Worm (Caenorhabditis elegans) whole organism, L4/young adult: ENCODE data around the gene tomm-70.

Source experiments
- W03F9.2 ChIP-seq: fragments of 150-350 bp; optimal IDR thresholded peaks from 2 replicates; lab custom pipeline; 2014; ENCODE audit warnings: missing biosample characterization, missing genetic modification characterization
- dao-5 ChIP-seq: sonication (generic microtip); optimal IDR thresholded peaks from 2 replicates; lab custom pipeline; 2016; ENCODE audit warnings: missing genotype, missing genetic modification characterization, moderate library complexity, missing compliant biosample characterization
- him-1 ChIP-seq: sonication (generic microtip); optimal IDR thresholded peaks from 2 replicates; lab custom pipeline; 2016; ENCODE audit warnings: missing genotype, missing genetic modification reagents, missing genetic modification characterization, missing compliant biosample characterization

The tomm-70 gene

DNA sequence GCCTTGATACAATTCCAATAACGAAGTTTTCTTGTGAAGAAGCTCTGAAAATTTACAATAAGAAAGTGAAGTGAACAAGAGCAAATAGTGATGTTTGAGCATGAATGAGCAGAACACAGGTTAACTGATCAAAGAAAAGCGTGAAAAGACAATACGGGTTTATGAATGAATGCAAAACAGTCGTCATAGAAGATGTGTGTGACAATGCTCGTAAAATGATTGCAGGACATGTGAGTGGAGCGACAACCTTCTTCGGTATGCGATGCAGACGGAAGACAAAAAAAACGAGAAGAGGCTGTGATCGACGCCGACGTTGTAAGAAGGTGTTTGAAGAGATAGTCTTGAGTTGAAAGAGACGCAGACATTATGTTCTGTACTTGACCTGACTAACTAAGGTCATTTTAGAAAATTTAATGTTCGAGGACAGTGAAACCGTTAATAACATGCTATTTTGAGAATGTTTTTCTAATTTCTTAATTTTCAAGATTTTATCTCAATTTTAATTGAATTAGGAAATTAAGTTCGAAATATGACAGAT, 12.8 kb upstream of the tomm-70 start, which contains the start of gene mig-22:
Gene mig-22 (minus strand): TSS at position 51 of the 538 bp plus-strand sequence.
- TF ChIP-seq W03F9.2 (tag; lab: Kevin White, UChicago) (no peak), dao-5 (tag; lab: Kevin White, UChicago) (no peak), him-1 (tag; lab: Kevin White, UChicago) (no peak)

ce11 chrIII:8766467-8766866, 11.9 kb upstream of the tomm-70 start:
- TF ChIP-seq dao-5 (tag; lab: Kevin White, UChicago), result no peak
- no peak for TF ChIP-seq W03F9.2 (tag; lab: Kevin White, UChicago)
- no peak for TF ChIP-seq him-1 (tag; lab: Kevin White, UChicago)

ce11 chrIII:8765030-8765429, 10.5 kb upstream of the tomm-70 start:
- TF ChIP-seq him-1 (tag; lab: Kevin White, UChicago), result no peak
- no peak for TF ChIP-seq dao-5 (tag; lab: Kevin White, UChicago)
- no peak for TF ChIP-seq W03F9.2 (tag; lab: Kevin White, UChicago)

- no peak for TF ChIP-seq dao-5 (tag; lab: Kevin White, UChicago)
- TF ChIP-seq W03F9.2 (tag; lab: Kevin White, UChicago), result no peak
- TF ChIP-seq him-1 (tag; lab: Kevin White, UChicago), result no peak
These were observed 8.6 kb upstream of the tomm-70 start for ce11 chrIII:8763111-8763510.

ce11 chrIII:8762016-8762415, 7.5 kb upstream of the tomm-70 start:
- TF ChIP-seq W03F9.2 (tag; lab: Kevin White, UChicago) (no peak), dao-5 (tag; lab: Kevin White, UChicago) (no peak), him-1 (tag; lab: Kevin White, UChicago) (no peak)

- TF ChIP-seq W03F9.2 (tag; lab: Kevin White, UChicago) (no peak), him-1 (tag; lab: Kevin White, UChicago) (no peak), dao-5 (tag; lab: Kevin White, UChicago) (no peak)
These were observed 6.6 kb upstream of the tomm-70 start, which contains the start of gene aak-1 for ce11 chrIII:8761040-8761654. aak-1 (minus strand) TSS chrIII:8761090.

- no peak for TF ChIP-seq W03F9.2 (tag; lab: Kevin White, UChicago)
- no peak for TF ChIP-seq him-1 (tag; lab: Kevin White, UChicago)
- no peak for TF ChIP-seq dao-5 (tag; lab: Kevin White, UChicago)
These were observed 3.9 kb downstream of the tomm-70 start, which contains the start of gene ugtp-1 for ce11 chrIII:8750606-8751005. ugtp-1 (minus strand) TSS chrIII:8750706.

DNA sequence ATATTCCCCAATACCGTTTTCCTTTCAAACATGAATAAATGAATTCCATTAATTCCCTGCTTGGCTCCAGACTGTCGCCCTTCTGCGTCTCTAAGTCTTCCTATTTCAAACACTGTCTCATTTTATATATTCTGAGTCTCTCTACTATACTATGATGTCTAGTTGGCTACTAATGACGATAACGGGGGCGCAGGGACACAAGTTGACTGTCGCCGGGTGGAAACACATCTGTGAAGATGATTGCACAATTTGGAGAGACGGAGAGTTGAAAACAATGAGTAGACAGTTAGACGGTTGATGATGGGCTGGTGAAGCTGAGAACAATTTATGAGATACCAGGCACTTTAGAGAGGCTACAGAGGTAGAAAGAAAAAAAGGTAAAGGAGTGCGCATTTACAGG, 5.1 kb downstream of the tomm-70 start, which contains the start of gene sma-2:
Gene sma-2 (plus strand): TSS at position 194 of the 400 bp plus-strand sequence.
- no peak for TF ChIP-seq dao-5 (tag; lab: Kevin White, UChicago)
- TF ChIP-seq him-1 (tag; lab: Kevin White, UChicago), result no peak
- TF ChIP-seq W03F9.2 (tag; lab: Kevin White, UChicago), result no peak

ce11 chrIII:8748620-8749019, 5.9 kb downstream of the tomm-70 start:
- TF ChIP-seq dao-5 (tag; lab: Kevin White, UChicago) (no peak), him-1 (tag; lab: Kevin White, UChicago) (no peak), W03F9.2 (tag; lab: Kevin White, UChicago) (no peak)

ce11 chrIII:8745214-8745613, 9.3 kb downstream of the tomm-70 start:
- TF ChIP-seq dao-5 (tag; lab: Kevin White, UChicago) (no peak), him-1 (tag; lab: Kevin White, UChicago) (no peak), W03F9.2 (tag; lab: Kevin White, UChicago) (no peak)

- TF ChIP-seq him-1 (tag; lab: Kevin White, UChicago) (no peak), dao-5 (tag; lab: Kevin White, UChicago) (no peak), W03F9.2 (tag; lab: Kevin White, UChicago) (no peak)
These were observed 9.8 kb downstream of the tomm-70 start for ce11 chrIII:8744765-8745164.

ce11 chrIII:8743796-8744404, 10.7 kb downstream of the tomm-70 start, which contains the start of gene ZK370.6:
ZK370.6 (minus strand) TSS chrIII:8743846.
- TF ChIP-seq him-1 (tag; lab: Kevin White, UChicago), result no peak
- TF ChIP-seq W03F9.2 (tag; lab: Kevin White, UChicago), result no peak
- no peak for TF ChIP-seq dao-5 (tag; lab: Kevin White, UChicago)

DNA sequence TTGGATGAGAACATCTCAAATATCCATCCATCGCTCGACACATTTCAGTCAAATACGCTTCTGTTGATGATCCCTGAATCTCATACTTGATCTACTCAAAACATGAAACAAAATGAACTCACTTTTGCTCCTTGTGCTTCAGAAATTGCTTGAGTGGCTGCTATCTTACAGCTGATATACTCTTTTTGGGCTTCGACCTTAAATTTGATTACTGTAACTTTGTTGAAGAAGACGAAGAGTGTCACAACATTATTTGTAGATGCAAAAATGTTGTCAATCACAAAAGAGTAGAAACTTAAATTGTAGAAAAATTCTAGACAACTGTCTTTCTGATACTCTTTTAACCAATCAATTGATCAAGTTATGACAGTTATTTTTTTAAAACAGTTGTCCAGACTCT, 12.0 kb downstream of the tomm-70 start:
- TF ChIP-seq W03F9.2 (tag; lab: Kevin White, UChicago) (no peak), him-1 (tag; lab: Kevin White, UChicago) (no peak), dao-5 (tag; lab: Kevin White, UChicago) (no peak)
